Fruit fly (Drosophila melanogaster) Kc167 (cell line): ENCODE measurements around the gene CG4949.

ENCODE experiments used
- Myc ChIP-seq: fragments of >200 bp; optimal IDR thresholded peaks from 2 replicates; lab custom pipeline; 2017; ENCODE audit warnings: missing external identifiers
- h ChIP-seq: fragments of >200 bp; optimal IDR thresholded peaks from 3 replicates; lab custom pipeline; 2018; ENCODE audit warnings: missing external identifiers
- insv ChIP-seq: fragments of >200 bp; optimal IDR thresholded peaks from 3 replicates; lab custom pipeline; 2018; ENCODE audit warnings: missing external identifiers
- psq ChIP-seq: fragments of >200 bp; optimal IDR thresholded peaks from 2 replicates; lab custom pipeline; 2017; ENCODE audit warnings: missing external identifiers
- ttk ChIP-seq: sonication (Bioruptor generic); optimal IDR thresholded peaks from 2 replicates; lab custom pipeline; 2017; ENCODE audit warnings: missing external identifiers

- TF ChIP-seq insv (lab: Kevin White, UChicago) (no peak), h (lab: Kevin White, UChicago) (no peak), Myc (lab: Kevin White, UChicago) (no peak), ttk (lab: Kevin White, UChicago) (no peak), psq (no peak)
Measured at dm6 chrX:17122425-17123094, 43.9 kb downstream of the CG4949 start.
